Fruit fly (Drosophila melanogaster) ovary, adult (tissue): ENCODE measurements around the gene HDAC4.

Experiments used
- CG17801 ChIP-seq: fragments of 200-800 bp; optimal IDR thresholded peaks from 2 replicates; lab custom pipeline; 2019; ENCODE audit warnings: missing biosample characterization, mild to moderate bottlenecking, missing genetic modification characterization, moderate library complexity; ENCODE audit not compliant: partially characterized antibody

HDAC4 gene

dm6 chrX:13314323-13314722, 28.9 kb upstream of the HDAC4 start:
- no peak for TF ChIP-seq CG17801 (GFP tag; lab: Kevin White, UChicago)

- TF ChIP-seq CG17801 (GFP tag; lab: Kevin White, UChicago): no peak
Measured at dm6 chrX:13313133-13313532, 27.7 kb upstream of the HDAC4 start.

- TF ChIP-seq CG17801 (GFP tag; lab: Kevin White, UChicago): no peak
Measured at dm6 chrX:13312200-13312599, 26.8 kb upstream of the HDAC4 start.

- TF ChIP-seq CG17801 (GFP tag; lab: Kevin White, UChicago): no peak
Measured at dm6 chrX:13310764-13311163, 25.3 kb upstream of the HDAC4 start.

- TF ChIP-seq CG17801 (GFP tag; lab: Kevin White, UChicago): no peak
Measured at dm6 chrX:13307189-13307588, 21.8 kb upstream of the HDAC4 start.

dm6 chrX:13305323-13305722, 19.9 kb upstream of the HDAC4 start:
- TF ChIP-seq CG17801 (GFP tag; lab: Kevin White, UChicago): peak; percentile 51

- no peak for TF ChIP-seq CG17801 (GFP tag; lab: Kevin White, UChicago)
Measured at dm6 chrX:13303656-13304647, 18.5 kb upstream of the HDAC4 start.

- TF ChIP-seq CG17801 (GFP tag; lab: Kevin White, UChicago): peak; percentile 2
Measured at dm6 chrX:13303527-13303655, 18.0 kb upstream of the HDAC4 start, which contains the start of gene IP3K2. IP3K2 (plus strand) TSS chrX:13303633.

dm6 chrX:13302615-13303526, 17.4 kb upstream of the HDAC4 start:
- TF ChIP-seq CG17801 (GFP tag; lab: Kevin White, UChicago): peak; percentile 54

dm6 chrX:13302315-13302614, 16.8 kb upstream of the HDAC4 start, which contains the start of gene CG1764:
CG1764 (minus strand) TSS chrX:13302415.
- TF ChIP-seq CG17801 (GFP tag; lab: Kevin White, UChicago): no peak

- TF ChIP-seq CG17801 (GFP tag; lab: Kevin White, UChicago): no peak
Measured at dm6 chrX:13300835-13301502, 15.5 kb upstream of the HDAC4 start.

- TF ChIP-seq CG17801 (GFP tag; lab: Kevin White, UChicago): no peak
Measured at dm6 chrX:13296405-13297183, 11.2 kb upstream of the HDAC4 start, which contains the start of gene CG1622. CG1622 (plus strand) TSS chrX:13297082.

dm6 chrX:13287854-13288376, 2.5 kb upstream of the HDAC4 start, which contains the start of gene Remo:
Remo (plus strand) TSS chrX:13288051.
- no peak for TF ChIP-seq CG17801 (GFP tag; lab: Kevin White, UChicago)

- no peak for TF ChIP-seq CG17801 (GFP tag; lab: Kevin White, UChicago)
Measured at dm6 chrX:13285749-13286336, 411 bp upstream of the HDAC4 start.
